Worm (Caenorhabditis elegans): ENCODE results near the gene F54B11.10.

The F54B11.10 gene

ce11 chrX:13621628-13622027 is 39.7 kb downstream of the F54B11.10 start, which contains the start of gene Y12A6A.1:
Gene Y12A6A.1, minus strand, starts transcription at chrX:13621728.
- TF ChIP-seq ceh-79 (tag; optimal IDR thresholded peaks at IDR 0.05) (no peak), attf-5 (GFP tag; optimal IDR thresholded peaks at IDR 0.05) (no peak), nhr-120 (GFP tag; IDR thresholded peaks at IDR 0.05) (no peak), nhr-179 (tag; optimal IDR thresholded peaks at IDR 0.05) (no peak), mxl-1 (tag; optimal IDR thresholded peaks at IDR 0.05) (no peak), pbrm-1 (GFP tag; IDR thresholded peaks at IDR 0.05) (no peak), F23B12.7 (tag; optimal IDR thresholded peaks at IDR 0.05; ENCODE audit: insufficient read depth) (no peak), gei-17 (GFP tag; optimal IDR thresholded peaks at IDR 0.05) (no peak), lin-40 (tag; optimal IDR thresholded peaks at IDR 0.05) (no peak), rpc-1 (optimal IDR thresholded peaks at IDR 0.05) (no peak), rpc-1 (tag; optimal IDR thresholded peaks at IDR 0.05) (no peak), cebp-1 (GFP tag; IDR thresholded peaks at IDR 0.05) (no peak), cebp-1 (tag; optimal IDR thresholded peaks at IDR 0.05) (no peak), tbx-9 (tag; optimal IDR thresholded peaks at IDR 0.05; ENCODE audit: borderline replicate concordance) (no peak)

- TF ChIP-seq sptf-2 (GFP tag; optimal IDR thresholded peaks at IDR 0.05) = no peak
Observed at ce11 chrX:13631122-13631672, 49.3 kb downstream of the F54B11.10 start, which contains the start of gene nlg-1. Gene nlg-1, minus strand, starts transcription at chrX:13631172.

DNA sequence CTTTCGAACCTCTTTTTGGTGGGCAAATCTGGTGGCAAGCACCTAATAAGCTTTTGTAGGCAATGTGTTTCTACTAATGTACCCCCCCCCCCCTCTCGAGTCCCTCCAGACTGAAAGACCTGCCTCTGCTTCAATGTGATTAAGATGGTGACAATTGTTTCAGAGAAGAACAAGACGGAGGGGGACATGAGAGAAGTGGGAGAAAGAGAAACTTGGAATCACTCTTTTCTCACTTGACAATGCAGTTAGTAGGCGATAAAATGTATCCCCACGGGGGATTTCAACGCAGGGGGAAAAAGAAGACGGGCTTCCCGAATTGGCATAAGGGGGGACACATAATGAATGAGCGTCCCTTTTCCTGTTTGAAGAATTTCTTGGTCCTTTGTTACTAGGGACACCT is 50.3 kb downstream of the F54B11.10 start:
- TF ChIP-seq dox-1 (GFP tag; IDR thresholded peaks at IDR 0.05) = no peak
- no peak for TF ChIP-seq hmg-20 (GFP tag; IDR thresholded peaks at IDR 0.05)
- TF ChIP-seq snpc-1.1 (tag; optimal IDR thresholded peaks at IDR 0.05; ENCODE audit: insufficient read depth) = no peak
- no peak for TF ChIP-seq attf-3 (GFP tag; conservative IDR thresholded peaks at IDR 0.05)
- TF ChIP-seq ztf-18 (tag; optimal IDR thresholded peaks at IDR 0.05) = no peak
- TF ChIP-seq rpc-1 (optimal IDR thresholded peaks at IDR 0.05) = no peak
- TF ChIP-seq rpc-1 (tag; optimal IDR thresholded peaks at IDR 0.05) = no peak
- no peak for TF ChIP-seq zfh-2 (GFP tag; conservative IDR thresholded peaks at IDR 0.05)
- TF ChIP-seq gei-17 (GFP tag; optimal IDR thresholded peaks at IDR 0.05) = no peak
- TF ChIP-seq aptf-2 (GFP tag; conservative IDR thresholded peaks at IDR 0.05) = 0 out of 2 replicates have a peak, but pooled peaks have one; percentile 20
- TF ChIP-seq nfyb-1 (GFP tag; IDR thresholded peaks at IDR 0.05) = no peak
- TF ChIP-seq Y67H2A.10 (GFP tag; conservative IDR thresholded peaks at IDR 0.05) = no peak
- no peak for TF ChIP-seq D2030.7 (GFP tag; IDR thresholded peaks at IDR 0.05)
- TF ChIP-seq Y95B8A.8 (GFP tag; IDR thresholded peaks at IDR 0.05) = no peak
- TF ChIP-seq ceh-27 (GFP tag; optimal IDR thresholded peaks at IDR 0.05) = no peak
- TF ChIP-seq ama-1 (optimal IDR thresholded peaks at IDR 0.05) = no peak
- TF ChIP-seq ama-1 (GFP tag; optimal IDR thresholded peaks at IDR 0.05) = no peak
- 0 out of 2 replicates have a peak, but pooled peaks have one; percentile 34 for TF ChIP-seq hsf-1 (GFP tag; IDR thresholded peaks at IDR 0.05)

Measured in whole organism, young adult.